Fruit fly (Drosophila melanogaster) whole organism, embryonic: ENCODE data around the gene Zwilch.
A peak's percentile ranks its signal among the peaks of the same experiment; 100 is the strongest.

Experiments
- Bteb2 ChIP-seq: fragments of 200-800 bp; sonication (Bioruptor generic); optimal IDR thresholded peaks from 2 replicates; lab custom pipeline; 2016; ENCODE audit warnings: missing biosample characterization, missing genetic modification characterization
- C15 ChIP-seq: fragments of 200-800 bp; sonication (Bioruptor generic); IDR thresholded peaks from 3 replicates; pipeline ENCODE4 v1.3.6; 2022; ENCODE audit warnings: missing biosample characterization, missing genetic modification characterization
- CG10267 ChIP-seq: fragments of 200-800 bp; sonication (Bioruptor generic); optimal IDR thresholded peaks from 2 replicates; lab custom pipeline; 2018; ENCODE audit warnings: missing biosample characterization, mild to moderate bottlenecking, missing genetic modification characterization, moderate library complexity
- CG10366 ChIP-seq: fragments of 200-800 bp; sonication (Bioruptor generic); IDR thresholded peaks from 2 replicates; pipeline ENCODE4 v1.3.6; 2022; ENCODE audit warnings: missing biosample characterization, missing genetic modification characterization
- CG10959 ChIP-seq: fragments of 200-800 bp; sonication (Bioruptor generic); IDR thresholded peaks from 2 replicates; pipeline ENCODE4 v1.3.6; 2022; ENCODE audit warnings: missing biosample characterization, missing genetic modification characterization
- CG11695 ChIP-seq: fragments of 200-800 bp; sonication (Bioruptor generic); IDR thresholded peaks from 3 replicates; pipeline ENCODE4 v1.3.6; 2022; ENCODE audit warnings: missing biosample characterization, missing genetic modification characterization
- CG12155 ChIP-seq: fragments of 200-800 bp; sonication (Bioruptor generic); optimal IDR thresholded peaks from 3 replicates; lab custom pipeline; 2016; ENCODE audit warnings: missing biosample characterization, missing genetic modification characterization
- CG13775 ChIP-seq: fragments of 200-800 bp; sonication (Bioruptor generic); optimal IDR thresholded peaks from 3 replicates; lab custom pipeline; 2017; ENCODE audit warnings: missing biosample characterization, mild to moderate bottlenecking, missing genetic modification characterization
- CG15514 ChIP-seq: fragments of 200-800 bp; sonication (Bioruptor generic); optimal IDR thresholded peaks from 3 replicates; lab custom pipeline; 2017; ENCODE audit warnings: missing biosample characterization, missing genetic modification characterization, mild to moderate bottlenecking, moderate library complexity, missing genetic modification reagents
- CG17612 ChIP-seq: fragments of 200-800 bp; sonication (Bioruptor generic); IDR thresholded peaks from 2 replicates; pipeline ENCODE4 v1.3.6; 2022; ENCODE audit warnings: missing biosample characterization, missing genetic modification characterization
- CG2712 ChIP-seq: fragments of 200-800 bp; optimal IDR thresholded peaks from 3 replicates; lab custom pipeline; 2019; ENCODE audit warnings: missing biosample characterization, mild to moderate bottlenecking, missing genetic modification characterization, moderate library complexity
- CG3065 ChIP-seq: fragments of 200-800 bp; sonication (Bioruptor generic); optimal IDR thresholded peaks from 2 replicates; lab custom pipeline; 2016; ENCODE audit warnings: missing biosample characterization, missing genetic modification characterization
- CG33213 ChIP-seq: fragments of 200-800 bp; sonication (Bioruptor generic); optimal IDR thresholded peaks from 3 replicates; lab custom pipeline; 2016; ENCODE audit warnings: missing biosample characterization, missing genetic modification characterization
- CG3726 ChIP-seq: fragments of 200-800 bp; sonication (Bioruptor generic); IDR thresholded peaks from 3 replicates; pipeline ENCODE4, ENCODE4 v1.3.6; 2022; ENCODE audit warnings: missing biosample characterization, missing genetic modification characterization
- CG3995 ChIP-seq: fragments of 200-800 bp; sonication (Bioruptor generic); optimal IDR thresholded peaks from 3 replicates; lab custom pipeline; 2016; ENCODE audit warnings: missing biosample characterization, missing genetic modification characterization
- CG4360 ChIP-seq: fragments of 200-800 bp; sonication (Bioruptor generic); IDR thresholded peaks from 2 replicates; pipeline ENCODE4 v1.3.6; 2022; ENCODE audit warnings: missing biosample characterization, missing genetic modification characterization
- CG43689 ChIP-seq: fragments of 200-800 bp; sonication (Bioruptor generic); IDR thresholded peaks from 2 replicates; pipeline ENCODE4 v1.3.6; 2022; ENCODE audit warnings: missing biosample characterization, missing genetic modification characterization
- CG4854 ChIP-seq: fragments of 200-800 bp; sonication (Bioruptor generic); optimal IDR thresholded peaks from 2 replicates; lab custom pipeline; 2016; ENCODE audit warnings: missing biosample characterization, missing genetic modification characterization, inconsistent platforms
- CG6683 ChIP-seq: fragments of 200-800 bp; sonication (Bioruptor generic); optimal IDR thresholded peaks from 2 replicates; lab custom pipeline; 2017; ENCODE audit warnings: missing biosample characterization, mild to moderate bottlenecking, missing genetic modification characterization, missing genetic modification reagents
- CG9437 ChIP-seq: fragments of 200-800 bp; sonication (Bioruptor generic); optimal IDR thresholded peaks from 2 replicates; lab custom pipeline; 2018; ENCODE audit warnings: missing biosample characterization, mild to moderate bottlenecking, missing genetic modification characterization
- CG9817 ChIP-seq: fragments of 200-800 bp; sonication (Bioruptor generic); optimal IDR thresholded peaks from 2 replicates; lab custom pipeline; 2018; ENCODE audit warnings: missing biosample characterization, mild to moderate bottlenecking, missing genetic modification characterization, moderate library complexity
- D ChIP-seq, 2 experiments: fragments of 200-800 bp in 1 of 2; fragments of >200 bp in 1 of 2; sonication (Bioruptor generic) in 1 of 2; optimal IDR thresholded peaks; 2 replicates in 1 of 2; 3 replicates in 1 of 2; lab custom pipeline; 2017; ENCODE audit warnings: mild to moderate bottlenecking in 1 of 2, missing biosample characterization in 1 of 2, missing genetic modification characterization in 1 of 2, missing genetic modification reagents in 1 of 2
- E2f1 ChIP-seq: fragments of 200-800 bp; sonication (Bioruptor generic); IDR thresholded peaks from 2 replicates; pipeline ENCODE4 v1.3.6; 2022; ENCODE audit warnings: missing biosample characterization, missing genetic modification characterization
- Fer2 ChIP-seq: fragments of 200-800 bp; sonication (Bioruptor generic); optimal IDR thresholded peaks from 2 replicates; lab custom pipeline; 2018; ENCODE audit warnings: missing biosample characterization, mild to moderate bottlenecking, missing genetic modification characterization, moderate library complexity
- Jarid2 ChIP-seq: fragments of 200-800 bp; sonication (Bioruptor generic); optimal IDR thresholded peaks from 3 replicates; lab custom pipeline; 2017; ENCODE audit warnings: mild to moderate bottlenecking, missing biosample characterization, missing genetic modification reagents, missing genetic modification characterization
- Med ChIP-seq: fragments of 200-800 bp; sonication (Bioruptor generic); peaks from one replicate; lab custom pipeline; 2016; ENCODE audit warnings: missing biosample characterization, missing genetic modification characterization, mild to moderate bottlenecking, inconsistent platforms, moderate library complexity
- Rfx ChIP-seq: fragments of 200-800 bp; sonication (Bioruptor generic); IDR thresholded peaks from 2 replicates; pipeline ENCODE4 v1.3.6; 2022; ENCODE audit warnings: missing biosample characterization, missing genetic modification characterization
- ase ChIP-seq: fragments of 200-800 bp; sonication (Bioruptor generic); IDR thresholded peaks from 3 replicates; pipeline ENCODE4 v1.3.6; 2022; ENCODE audit warnings: missing biosample characterization, missing genetic modification characterization
- chinmo ChIP-seq: fragments of 200-800 bp; sonication (Bioruptor generic); IDR thresholded peaks from 4 replicates; pipeline ENCODE4 v1.3.6; 2022; ENCODE audit warnings: missing biosample characterization, missing genetic modification characterization; ENCODE audit not compliant: partially characterized antibody
- disco-r ChIP-seq: fragments of 200-800 bp; sonication (Bioruptor generic); optimal IDR thresholded peaks from 2 replicates; lab custom pipeline; 2016; ENCODE audit warnings: missing biosample characterization, missing genetic modification characterization
- dmrt99B ChIP-seq: fragments of 200-800 bp; sonication (Bioruptor generic); optimal IDR thresholded peaks from 2 replicates; lab custom pipeline; 2018; ENCODE audit warnings: missing biosample characterization, mild to moderate bottlenecking, missing genetic modification characterization, moderate library complexity
- fu2 ChIP-seq: fragments of 200-800 bp; sonication (Bioruptor generic); optimal IDR thresholded peaks from 2 replicates; lab custom pipeline; 2016; ENCODE audit warnings: missing biosample characterization, missing genetic modification characterization
- gsb-n ChIP-seq: fragments of 200-800 bp; sonication (Bioruptor generic); optimal IDR thresholded peaks from 3 replicates; lab custom pipeline; 2018; ENCODE audit warnings: missing biosample characterization, mild to moderate bottlenecking, missing genetic modification characterization
- knrl ChIP-seq: fragments of 200-800 bp; sonication (Bioruptor generic); IDR thresholded peaks from 3 replicates; pipeline ENCODE4 v1.3.6; 2022; ENCODE audit warnings: missing biosample characterization, missing genetic modification characterization; ENCODE audit not compliant: partially characterized antibody
- lab ChIP-seq: fragments of 200-800 bp; sonication (Bioruptor generic); optimal IDR thresholded peaks from 3 replicates; lab custom pipeline; 2017; ENCODE audit warnings: missing biosample characterization, missing genetic modification characterization, mild to moderate bottlenecking, moderate library complexity, missing genetic modification reagents
- lov ChIP-seq, 2 experiments: fragments of 200-800 bp in 1 of 2; fragments of >200 bp in 1 of 2; sonication (Bioruptor generic) in 1 of 2; IDR thresholded peaks in 1 of 2; optimal IDR thresholded peaks in 1 of 2; 2 replicates in 1 of 2; 3 replicates in 1 of 2; pipeline versions ENCODE4 v1.3.6 to Lab custom; 2017 to 2022; ENCODE audit warnings: missing biosample characterization in 1 of 2, missing genetic modification characterization in 1 of 2
- mld ChIP-seq: fragments of 200-800 bp; sonication (Bioruptor generic); IDR thresholded peaks from 3 replicates; pipeline ENCODE4 v1.3.6; 2022; ENCODE audit warnings: missing biosample characterization, missing genetic modification characterization; ENCODE audit not compliant: partially characterized antibody
- nerfin-1 ChIP-seq: fragments of 200-800 bp; sonication (Bioruptor generic); optimal IDR thresholded peaks from 3 replicates; lab custom pipeline; 2019; ENCODE audit warnings: missing biosample characterization, mild to moderate bottlenecking, missing genetic modification characterization, moderate library complexity
- oc ChIP-seq: fragments of 200-800 bp; sonication (Bioruptor generic); optimal IDR thresholded peaks from 2 replicates; lab custom pipeline; 2018; ENCODE audit warnings: missing biosample characterization, mild to moderate bottlenecking, missing genetic modification characterization, moderate library complexity
- pzg ChIP-seq: fragments of 200-800 bp; sonication (Bioruptor generic); optimal IDR thresholded peaks from 3 replicates; lab custom pipeline; 2018; ENCODE audit warnings: missing biosample characterization, mild to moderate bottlenecking, missing genetic modification characterization, moderate library complexity
- ranshi ChIP-seq: fragments of 200-800 bp; sonication (Bioruptor generic); IDR thresholded peaks from 2 replicates; pipeline ENCODE4 v1.3.6; 2022; ENCODE audit warnings: missing biosample characterization, missing genetic modification characterization
- salm ChIP-seq: fragments of 200-800 bp; sonication (Bioruptor generic); optimal IDR thresholded peaks from 2 replicates; lab custom pipeline; 2018; ENCODE audit warnings: missing biosample characterization, mild to moderate bottlenecking, missing genetic modification characterization
- schlank ChIP-seq: fragments of 200-800 bp; sonication (Bioruptor generic); optimal IDR thresholded peaks from 2 replicates; lab custom pipeline; 2018; ENCODE audit warnings: missing biosample characterization, mild to moderate bottlenecking, missing genetic modification characterization
- sisA ChIP-seq: fragments of 200-800 bp; sonication (Bioruptor generic); IDR thresholded peaks from 2 replicates; pipeline ENCODE4 v1.3.6; 2022; ENCODE audit warnings: missing biosample characterization, missing genetic modification characterization
- sr ChIP-seq: fragments of 200-800 bp; sonication (Bioruptor generic); IDR thresholded peaks from 3 replicates; pipeline ENCODE4 v1.3.6; 2022; ENCODE audit warnings: missing biosample characterization, missing genetic modification characterization
- sug ChIP-seq: fragments of 200-800 bp; optimal IDR thresholded peaks from 2 replicates; lab custom pipeline; 2019; ENCODE audit warnings: missing biosample characterization, mild to moderate bottlenecking, missing genetic modification characterization, moderate library complexity
- toy ChIP-seq: fragments of 200-800 bp; sonication (Bioruptor generic); IDR thresholded peaks from 2 replicates; pipeline ENCODE4 v1.3.6; 2022; ENCODE audit warnings: missing biosample characterization, missing genetic modification characterization
- vvl ChIP-seq: fragments of 200-800 bp; sonication (Bioruptor generic); IDR thresholded peaks from 2 replicates; pipeline ENCODE4 v1.3.6; 2022; ENCODE audit warnings: missing biosample characterization, missing genetic modification characterization
- yki ChIP-seq: fragments of >200 bp; optimal IDR thresholded peaks from 3 replicates; lab custom pipeline; 2018
- z ChIP-seq: fragments of 200-800 bp; sonication (Bioruptor generic); IDR thresholded peaks from 3 replicates; pipeline ENCODE4 v1.3.6; 2022; ENCODE audit warnings: missing biosample characterization, missing genetic modification characterization
- zen2 ChIP-seq: fragments of 200-800 bp; sonication (Bioruptor generic); IDR thresholded peaks from 3 replicates; pipeline ENCODE4 v1.3.6; 2022; ENCODE audit warnings: missing biosample characterization, missing genetic modification characterization; ENCODE audit not compliant: partially characterized antibody

Gene Zwilch

dm6 chr3R:31213227-31213626 lies at the start of gene Zwilch, which contains the start of gene CG1542 (continued):
- no peak for TF ChIP-seq salm (tag; lab: Kevin White, UChicago)
- peak; percentile 77; the same call in 2 of the 3 replicates for TF ChIP-seq zen2
- TF ChIP-seq pzg (GFP tag; lab: Kevin White, UChicago) = peak; percentile 96
- no peak for TF ChIP-seq ase
- peak; percentile 57; the same call in 1 of the 2 replicates for TF ChIP-seq vvl (GFP tag; lab: Robert Waterston, UW)
- no peak for TF ChIP-seq CG13775 (GFP tag; lab: Kevin White, UChicago)
- peak; percentile 72 for TF ChIP-seq CG15514
- TF ChIP-seq yki = no peak
- TF ChIP-seq CG12155 = no peak
- no peak for TF ChIP-seq CG10366 (GFP tag; lab: Robert Waterston, UW)
- TF ChIP-seq Bteb2 (GFP tag; lab: Kevin White, UChicago) = no peak
- no peak for TF ChIP-seq CG3065 (GFP tag; lab: Kevin White, UChicago)
- no peak for TF ChIP-seq CG33213 (GFP tag; lab: Kevin White, UChicago)
- no peak for TF ChIP-seq oc (tag; lab: Kevin White, UChicago)
- TF ChIP-seq sr (GFP tag; lab: Robert Waterston, UW) = no peak
- TF ChIP-seq Med = no peak
- no peak for TF ChIP-seq Jarid2 (GFP tag; lab: Kevin White, UChicago)
- 0 out of 2 replicates have a peak, but pooled peaks have one; percentile 33 for TF ChIP-seq Rfx (GFP tag; lab: Robert Waterston, UW)
- no peak for TF ChIP-seq lov (optimal IDR thresholded peaks at IDR 0.05; lab: Kevin White, UChicago)
- no peak for TF ChIP-seq lov (GFP tag; IDR thresholded peaks at IDR 0.05; lab: Robert Waterston, UW)
- no peak for TF ChIP-seq CG3995 (GFP tag; lab: Kevin White, UChicago)
- no peak for TF ChIP-seq dmrt99B
- no peak for TF ChIP-seq disco-r
- no peak for TF ChIP-seq CG4854 (GFP tag; lab: Kevin White, UChicago)
- no peak for TF ChIP-seq CG11695 (GFP tag; lab: Robert Waterston, UW)
- no peak for TF ChIP-seq lab
- TF ChIP-seq CG17612 (GFP tag; lab: Robert Waterston, UW) = no peak
- no peak for TF ChIP-seq schlank (tag; lab: Kevin White, UChicago)
- TF ChIP-seq toy (GFP tag; lab: Robert Waterston, UW) = no peak
- TF ChIP-seq CG6683 = no peak
- TF ChIP-seq Fer2 = no peak
- no peak for TF ChIP-seq CG3726
- TF ChIP-seq fu2 = no peak
- no peak for TF ChIP-seq D (optimal IDR thresholded peaks at IDR 0.05; lab: Kevin White, UChicago)
- no peak for TF ChIP-seq D (GFP tag; optimal IDR thresholded peaks at IDR 0.05; lab: Kevin White, UChicago)
- no peak for TF ChIP-seq CG2712 (tag; lab: Kevin White, UChicago)
- TF ChIP-seq CG9437 = no peak
- no peak for TF ChIP-seq sug (tag; lab: Kevin White, UChicago)
- TF ChIP-seq gsb-n (tag; lab: Kevin White, UChicago) = no peak
- TF ChIP-seq knrl (GFP tag; lab: Robert Waterston, UW) = peak; percentile 67
- TF ChIP-seq chinmo (GFP tag; lab: Robert Waterston, UW) = peak; percentile 88; the same call in 3 of the 4 replicates
- no peak for TF ChIP-seq CG43689 (GFP tag; lab: Robert Waterston, UW)
- TF ChIP-seq E2f1 (GFP tag; lab: Robert Waterston, UW) = no peak
- TF ChIP-seq CG4360 (GFP tag; lab: Robert Waterston, UW) = no peak
- no peak for TF ChIP-seq CG9817
- TF ChIP-seq CG10267 = no peak
- TF ChIP-seq C15 = no peak
- TF ChIP-seq CG10959 (GFP tag; lab: Robert Waterston, UW) = no peak
- no peak for TF ChIP-seq z (GFP tag; lab: Robert Waterston, UW)
- no peak for TF ChIP-seq ranshi (GFP tag; lab: Robert Waterston, UW)
- TF ChIP-seq mld = no peak
- no peak for TF ChIP-seq nerfin-1 (tag; lab: Kevin White, UChicago)
- TF ChIP-seq sisA (GFP tag; lab: Robert Waterston, UW) = no peak
